Fruit fly (Drosophila melanogaster) whole organism, embryonic: ENCODE results near the gene CG4210.

Experiments used
- Abd-B ChIP-seq: fragments of 200-800 bp; sonication (Bioruptor generic); optimal IDR thresholded peaks from 2 replicates; lab custom pipeline; 2018; ENCODE audit warnings: missing biosample characterization, mild to moderate bottlenecking, missing genetic modification characterization, moderate library complexity
- Aef1 ChIP-seq: fragments of 200-800 bp; sonication (Bioruptor generic); IDR thresholded peaks from 3 replicates; pipeline ENCODE4 v1.3.6; 2022; ENCODE audit warnings: missing biosample characterization, missing genetic modification characterization
- CG10147 ChIP-seq: fragments of 200-800 bp; sonication (Bioruptor generic); optimal IDR thresholded peaks from 2 replicates; lab custom pipeline; 2019; ENCODE audit warnings: missing biosample characterization, mild to moderate bottlenecking, missing genetic modification characterization, moderate library complexity
- CG11696 ChIP-seq: fragments of 200-800 bp; sonication (Bioruptor generic); IDR thresholded peaks from 2 replicates; pipeline ENCODE4 v1.3.6; 2022; ENCODE audit warnings: missing biosample characterization, missing genetic modification characterization
- CG12236 ChIP-seq: fragments of 200-800 bp; sonication (Bioruptor generic); optimal IDR thresholded peaks from 2 replicates; lab custom pipeline; 2016; ENCODE audit warnings: missing biosample characterization, missing genetic modification characterization
- CG15011 ChIP-seq: fragments of 200-800 bp; sonication (Bioruptor generic); optimal IDR thresholded peaks from 3 replicates; lab custom pipeline; 2018; ENCODE audit warnings: missing biosample characterization, mild to moderate bottlenecking, missing genetic modification characterization
- CG15601 ChIP-seq: fragments of 200-800 bp; sonication (Bioruptor generic); optimal IDR thresholded peaks from 3 replicates; lab custom pipeline; 2019; ENCODE audit warnings: missing biosample characterization, mild to moderate bottlenecking, missing genetic modification characterization, moderate library complexity
- CG17612 ChIP-seq: fragments of 200-800 bp; sonication (Bioruptor generic); IDR thresholded peaks from 2 replicates; pipeline ENCODE4 v1.3.6; 2022; ENCODE audit warnings: missing biosample characterization, missing genetic modification characterization
- CG18599 ChIP-seq: fragments of 200-800 bp; sonication (Bioruptor generic); optimal IDR thresholded peaks from 3 replicates; lab custom pipeline; 2017; ENCODE audit warnings: missing biosample characterization, missing genetic modification characterization, mild to moderate bottlenecking, moderate library complexity, missing genetic modification reagents
- CG2129 ChIP-seq: fragments of 200-800 bp; sonication (Bioruptor generic); IDR thresholded peaks from 2 replicates; pipeline ENCODE4 v1.3.6; 2022; ENCODE audit warnings: missing biosample characterization, missing genetic modification characterization; ENCODE audit not compliant: partially characterized antibody
- CG32772 ChIP-seq: fragments of 200-800 bp; sonication (Bioruptor generic); IDR thresholded peaks from 2 replicates; pipeline ENCODE4 v1.3.6; 2022; ENCODE audit warnings: missing biosample characterization, missing genetic modification characterization
- CG4328 ChIP-seq: fragments of 200-800 bp; sonication (Bioruptor generic); optimal IDR thresholded peaks from 3 replicates; lab custom pipeline; 2017; ENCODE audit warnings: missing biosample characterization, missing genetic modification reagents, missing genetic modification characterization
- CG4360 ChIP-seq: fragments of 200-800 bp; sonication (Bioruptor generic); IDR thresholded peaks from 2 replicates; pipeline ENCODE4 v1.3.6; 2022; ENCODE audit warnings: missing biosample characterization, missing genetic modification characterization
- CG43689 ChIP-seq: fragments of 200-800 bp; sonication (Bioruptor generic); IDR thresholded peaks from 2 replicates; pipeline ENCODE4 v1.3.6; 2022; ENCODE audit warnings: missing biosample characterization, missing genetic modification characterization
- CG7357 ChIP-seq: fragments of 200-800 bp; sonication (Bioruptor generic); IDR thresholded peaks from 3 replicates; pipeline ENCODE4 v1.3.6; 2022; ENCODE audit warnings: missing biosample characterization, missing genetic modification characterization
- CG7963 ChIP-seq: fragments of 200-800 bp; sonication (Bioruptor generic); IDR thresholded peaks from 3 replicates; pipeline ENCODE4 v1.3.6; 2022; ENCODE audit warnings: missing biosample characterization, missing genetic modification characterization; ENCODE audit not compliant: partially characterized antibody
- CG8388 ChIP-seq: fragments of 200-800 bp; sonication (Bioruptor generic); optimal IDR thresholded peaks from 2 replicates; lab custom pipeline; 2019; ENCODE audit warnings: missing biosample characterization, mild to moderate bottlenecking, missing genetic modification characterization, moderate library complexity
- CG8765 ChIP-seq: fragments of 200-800 bp; sonication (Bioruptor generic); IDR thresholded peaks from 2 replicates; pipeline ENCODE4 v1.3.6; 2022; ENCODE audit warnings: missing biosample characterization, missing genetic modification characterization
- CG8944 ChIP-seq: fragments of 200-800 bp; sonication (Bioruptor generic); optimal IDR thresholded peaks from 3 replicates; lab custom pipeline; 2016; ENCODE audit warnings: missing biosample characterization, missing genetic modification characterization
- CG9797 ChIP-seq: fragments of 200-800 bp; sonication (Bioruptor generic); optimal IDR thresholded peaks from 3 replicates; lab custom pipeline; 2018; ENCODE audit warnings: missing biosample characterization, mild to moderate bottlenecking, missing genetic modification characterization
- Camta ChIP-seq: fragments of 200-800 bp; sonication (Bioruptor generic); optimal IDR thresholded peaks from 2 replicates; lab custom pipeline; 2016; ENCODE audit warnings: missing biosample characterization, missing genetic modification characterization
- HmgZ ChIP-seq: fragments of 200-800 bp; sonication (Bioruptor generic); optimal IDR thresholded peaks from 2 replicates; lab custom pipeline; 2018; ENCODE audit warnings: missing biosample characterization, mild to moderate bottlenecking, missing genetic modification characterization
- Hr78 ChIP-seq, 2 experiments: fragments of 200-800 bp in 1 of 2; fragments of >200 bp in 1 of 2; sonication (Bioruptor generic) in 1 of 2; optimal IDR thresholded peaks; 2 replicates each; lab custom pipeline; 2017 to 2019; ENCODE audit warnings: missing biosample characterization in 2 of 2, missing genetic modification characterization in 2 of 2, mild to moderate bottlenecking in 1 of 2, moderate library complexity in 1 of 2
- MBD-R2 ChIP-seq: fragments of 200-800 bp; sonication (Bioruptor generic); IDR thresholded peaks from 2 replicates; pipeline ENCODE4 v1.3.6; 2022; ENCODE audit warnings: missing biosample characterization, missing genetic modification characterization
- NFAT ChIP-seq: fragments of 200-800 bp; sonication (Bioruptor generic); IDR thresholded peaks from 2 replicates; pipeline ENCODE4 v1.3.6; 2022; ENCODE audit warnings: missing biosample characterization, missing genetic modification characterization
- Nf-YA ChIP-seq: fragments of 200-800 bp; sonication (Bioruptor generic); IDR thresholded peaks from 2 replicates; pipeline ENCODE4 v1.3.6; 2022; ENCODE audit warnings: missing biosample characterization, missing genetic modification characterization
- Ptx1 ChIP-seq: fragments of 200-800 bp; sonication (Bioruptor generic); IDR thresholded peaks from 2 replicates; pipeline ENCODE4 v1.3.6; 2022; ENCODE audit warnings: missing biosample characterization, missing genetic modification characterization
- Trl ChIP-seq, 3 experiments: fragments of >200 bp in 2 of 3; fragments of 200-800 bp in 1 of 3; sonication (Bioruptor generic) in 1 of 3; optimal IDR thresholded peaks; 2 replicates in 1 of 3; 3 replicates in 2 of 3; lab custom pipeline; 2016 to 2017; ENCODE audit warnings: missing biosample characterization in 1 of 3, missing genetic modification characterization in 1 of 3
- Usf ChIP-seq: fragments of 200-800 bp; sonication (Bioruptor generic); optimal IDR thresholded peaks from 2 replicates; lab custom pipeline; 2017; ENCODE audit warnings: missing genotype, missing biosample characterization, missing genetic modification characterization
- ash1 ChIP-seq: fragments of 200-800 bp; sonication (Bioruptor generic); optimal IDR thresholded peaks from 2 replicates; lab custom pipeline; 2018; ENCODE audit warnings: missing biosample characterization, mild to moderate bottlenecking, missing genetic modification characterization
- caup ChIP-seq: fragments of 200-800 bp; sonication (Bioruptor generic); optimal IDR thresholded peaks from 3 replicates; lab custom pipeline; 2017; ENCODE audit warnings: missing biosample characterization, mild to moderate bottlenecking, missing genetic modification characterization, moderate library complexity; ENCODE audit not compliant: severe bottlenecking
- cwo ChIP-seq: fragments of 200-800 bp; sonication (Bioruptor generic); optimal IDR thresholded peaks from 3 replicates; lab custom pipeline; 2017; ENCODE audit warnings: missing biosample characterization, missing genetic modification characterization, mild to moderate bottlenecking, moderate library complexity, missing genetic modification reagents
- dmrt99B ChIP-seq: fragments of 200-800 bp; sonication (Bioruptor generic); optimal IDR thresholded peaks from 2 replicates; lab custom pipeline; 2018; ENCODE audit warnings: missing biosample characterization, mild to moderate bottlenecking, missing genetic modification characterization, moderate library complexity
- dysf ChIP-seq: fragments of 200-800 bp; sonication (Bioruptor generic); IDR thresholded peaks from 3 replicates; pipeline ENCODE4 v1.3.6; 2022; ENCODE audit warnings: missing biosample characterization, missing genetic modification characterization
- ems ChIP-seq: fragments of 200-800 bp; sonication (Bioruptor generic); optimal IDR thresholded peaks from 3 replicates; lab custom pipeline; 2016; ENCODE audit warnings: missing biosample characterization, missing genetic modification characterization
- eve ChIP-seq, 2 experiments: fragments of >200 bp; optimal IDR thresholded peaks; 2 replicates each; lab custom pipeline; 2017; ENCODE audit warnings: missing biosample characterization in 2 of 2, missing genetic modification characterization in 2 of 2
- fd64A ChIP-seq: fragments of 200-800 bp; sonication (Bioruptor generic); optimal IDR thresholded peaks from 3 replicates; lab custom pipeline; 2018; ENCODE audit warnings: missing biosample characterization, mild to moderate bottlenecking, missing genetic modification characterization
- fru ChIP-seq: fragments of >200 bp; optimal IDR thresholded peaks from 2 replicates; lab custom pipeline; 2017
- gem ChIP-seq: fragments of 200-800 bp; sonication (Bioruptor generic); optimal IDR thresholded peaks from 2 replicates; lab custom pipeline; 2019; ENCODE audit warnings: missing biosample characterization, mild to moderate bottlenecking, missing genetic modification characterization, moderate library complexity
- grau ChIP-seq: fragments of 200-800 bp; optimal IDR thresholded peaks from 3 replicates; lab custom pipeline; 2019; ENCODE audit warnings: missing biosample characterization, mild to moderate bottlenecking, missing genetic modification characterization, moderate library complexity
- nau ChIP-seq: fragments of 200-800 bp; sonication (Bioruptor generic); optimal IDR thresholded peaks from 3 replicates; lab custom pipeline; 2017; ENCODE audit warnings: missing biosample characterization, mild to moderate bottlenecking, missing genetic modification characterization, missing genetic modification reagents
- nerfin-1 ChIP-seq: fragments of 200-800 bp; sonication (Bioruptor generic); optimal IDR thresholded peaks from 3 replicates; lab custom pipeline; 2019; ENCODE audit warnings: missing biosample characterization, mild to moderate bottlenecking, missing genetic modification characterization, moderate library complexity
- nom ChIP-seq: fragments of 200-800 bp; sonication (Bioruptor generic); optimal IDR thresholded peaks from 2 replicates; lab custom pipeline; 2017; ENCODE audit warnings: missing biosample characterization, missing genetic modification characterization, mild to moderate bottlenecking, moderate library complexity, missing genetic modification reagents
- pho ChIP-seq: fragments of 200-800 bp; sonication (Bioruptor generic); optimal IDR thresholded peaks from 2 replicates; lab custom pipeline; 2016; ENCODE audit warnings: missing biosample characterization, missing genetic modification characterization
- pros ChIP-seq: fragments of 200-800 bp; sonication (Bioruptor generic); optimal IDR thresholded peaks from 3 replicates; lab custom pipeline; 2019; ENCODE audit warnings: missing biosample characterization, mild to moderate bottlenecking, missing genetic modification characterization, moderate library complexity
- sc ChIP-seq, 3 experiments: fragments of >200 bp in 2 of 3; fragments of 200-800 bp in 1 of 3; sonication (Bioruptor generic) in 1 of 3; optimal IDR thresholded peaks; 2 replicates in 2 of 3; 3 replicates in 1 of 3; lab custom pipeline; 2017; ENCODE audit warnings: mild to moderate bottlenecking in 1 of 3, missing biosample characterization in 1 of 3, missing genetic modification characterization in 1 of 3, missing genetic modification reagents in 1 of 3
- sr ChIP-seq: fragments of 200-800 bp; sonication (Bioruptor generic); IDR thresholded peaks from 3 replicates; pipeline ENCODE4 v1.3.6; 2022; ENCODE audit warnings: missing biosample characterization, missing genetic modification characterization
- zen2 ChIP-seq: fragments of 200-800 bp; sonication (Bioruptor generic); IDR thresholded peaks from 3 replicates; pipeline ENCODE4 v1.3.6; 2022; ENCODE audit warnings: missing biosample characterization, missing genetic modification characterization; ENCODE audit not compliant: partially characterized antibody

Gene CG4210

dm6 chr3R:15218824-15219576, 5.2 kb downstream of the CG4210 start, which contains the start of the genes SIDL and CG12241 (continued):
- TF ChIP-seq Trl (optimal IDR thresholded peaks at IDR 0.05; lab: Kevin White, UChicago) (no peak), Trl (GFP tag; optimal IDR thresholded peaks at IDR 0.05; lab: Kevin White, UChicago) (peak; percentile 84), nerfin-1 (peak; percentile 57), Hr78 (GFP tag; optimal IDR thresholded peaks at IDR 0.05; lab: Kevin White, UChicago) (no peak), nau (GFP tag; lab: Kevin White, UChicago) (no peak), CG32772 (GFP tag; lab: Robert Waterston, UW) (peak; percentile 92), CG11696 (GFP tag; lab: Robert Waterston, UW) (peak; percentile 88), pho (peak; percentile 79), fru (lab: Kevin White, UChicago) (no peak), Nf-YA (peak; percentile 84), CG12236 (GFP tag; lab: Kevin White, UChicago) (no peak), grau (peak; percentile 57), CG15011 (GFP tag; lab: Kevin White, UChicago) (no peak), Usf (GFP tag; lab: Kevin White, UChicago) (no peak), cwo (GFP tag; lab: Kevin White, UChicago) (peak; percentile 78), MBD-R2 (GFP tag; lab: Robert Waterston, UW) (peak; percentile 92), CG15601 (tag; lab: Kevin White, UChicago) (peak; percentile 18), CG8765 (GFP tag; lab: Robert Waterston, UW) (peak; percentile 87; the same call in 1 of the 2 replicates), CG7963 (GFP tag; lab: Robert Waterston, UW) (no peak), CG8388 (peak; percentile 64), Aef1 (GFP tag; lab: Robert Waterston, UW) (peak; percentile 96), CG18599 (GFP tag; lab: Kevin White, UChicago) (no peak), ems (GFP tag; lab: Kevin White, UChicago) (peak; percentile 84), CG9797 (peak; percentile 23), Ptx1 (GFP tag; lab: Robert Waterston, UW) (peak; percentile 96), CG7357 (GFP tag; lab: Robert Waterston, UW) (peak; percentile 89), pros (GFP tag; lab: Kevin White, UChicago) (no peak), HmgZ (tag; lab: Kevin White, UChicago) (peak; percentile 16), CG4328 (GFP tag; lab: Kevin White, UChicago) (no peak), sc (optimal IDR thresholded peaks at IDR 0.05; lab: Kevin White, UChicago) (no peak), sc (GFP tag; optimal IDR thresholded peaks at IDR 0.05; lab: Kevin White, UChicago) (no peak), Camta (GFP tag; lab: Kevin White, UChicago) (peak; percentile 84), ash1 (no peak), CG2129 (no peak), CG43689 (GFP tag; lab: Robert Waterston, UW) (no peak), eve (GFP tag; optimal IDR thresholded peaks at IDR 0.05; lab: Kevin White, UChicago) (no peak), nom (GFP tag; lab: Kevin White, UChicago) (peak; percentile 75), caup (GFP tag; lab: Kevin White, UChicago) (peak; percentile 83), dmrt99B (tag; lab: Kevin White, UChicago) (no peak), gem (tag; lab: Kevin White, UChicago) (no peak), CG17612 (GFP tag; lab: Robert Waterston, UW) (peak; percentile 87), NFAT (peak; percentile 92), sr (peak; percentile 35; the same call in 1 of the 3 replicates), CG10147 (GFP tag; lab: Kevin White, UChicago) (peak; percentile 73), CG4360 (peak; percentile 70), CG8944 (GFP tag; lab: Kevin White, UChicago) (peak; percentile 60), dysf (GFP tag; lab: Robert Waterston, UW) (peak; percentile 96), fd64A (GFP tag; lab: Kevin White, UChicago) (no peak), Abd-B (GFP tag; lab: Kevin White, UChicago) (peak; percentile 94), zen2 (GFP tag; lab: Robert Waterston, UW) (no peak)
